Worm (Caenorhabditis elegans) whole organism, young adult: ENCODE results near the gene irld-36.

Experiments used
- B0019.2 ChIP-seq: fragments of 200-800 bp; sonication (Bioruptor generic); conservative IDR thresholded peaks from 2 replicates; pipeline ENCODE4 v1.3.6; 2022; ENCODE audit warnings: missing genetic modification reagents, missing genetic modification characterization, missing compliant biosample characterization
- B0035.1 ChIP-seq: sonication (generic microtip); optimal IDR thresholded peaks from 2 replicates; lab custom pipeline; 2016; ENCODE audit warnings: missing genetic modification characterization, mild to moderate bottlenecking, missing compliant biosample characterization, missing genotype, missing genetic modification reagents
- D2030.7 ChIP-seq: fragments of 200-800 bp; sonication (Bioruptor generic); IDR thresholded peaks from 2 replicates; pipeline ENCODE4 v1.3.6; 2022; ENCODE audit warnings: missing genetic modification reagents, missing genetic modification characterization, missing compliant biosample characterization
- F33H1.4 ChIP-seq: fragments of 200-800 bp; sonication (Bioruptor generic); IDR thresholded peaks from 2 replicates; pipeline ENCODE4 v1.3.6; 2022; ENCODE audit warnings: missing genetic modification reagents, missing genetic modification characterization, missing compliant biosample characterization
- F39B2.1 ChIP-seq: fragments of 200-800 bp; sonication (Bioruptor generic); IDR thresholded peaks from 2 replicates; pipeline ENCODE4 v1.3.6; 2022; ENCODE audit warnings: missing genetic modification reagents, missing genetic modification characterization, missing compliant biosample characterization
- F52B5.7 ChIP-seq: sonication (generic microtip); optimal IDR thresholded peaks from 2 replicates; lab custom pipeline; 2016; ENCODE audit warnings: mild to moderate bottlenecking, missing genetic modification characterization, missing compliant biosample characterization
- F55B11.4 ChIP-seq: sonication (generic microtip); optimal IDR thresholded peaks from 2 replicates; lab custom pipeline; 2016; ENCODE audit warnings: missing compliant biosample characterization, missing genetic modification characterization, borderline replicate concordance; ENCODE audit not compliant: insufficient read depth
- F57A8.1 ChIP-seq: fragments of 200-800 bp; sonication (Bioruptor generic); optimal IDR thresholded peaks from 2 replicates; lab custom pipeline; 2018; ENCODE audit warnings: mild to moderate bottlenecking, missing genetic modification characterization, moderate library complexity, missing compliant biosample characterization
- F57C9.4 ChIP-seq: sonication (generic microtip); optimal IDR thresholded peaks from 2 replicates; lab custom pipeline; 2017; ENCODE audit warnings: mild to moderate bottlenecking, missing genetic modification characterization, missing compliant biosample characterization
- T07F8.4 ChIP-seq: sonication (generic microtip); optimal IDR thresholded peaks from 2 replicates; lab custom pipeline; 2016; ENCODE audit warnings: mild to moderate bottlenecking, missing genetic modification characterization, moderate library complexity, missing compliant biosample characterization
- Y53G8AR.9 ChIP-seq: fragments of 200-800 bp; sonication (Bioruptor generic); conservative IDR thresholded peaks from 2 replicates; pipeline ENCODE4 v1.3.6; 2022; ENCODE audit warnings: missing genetic modification reagents, missing genetic modification characterization, missing compliant biosample characterization
- ZK185.1 ChIP-seq: sonication (generic microtip); optimal IDR thresholded peaks from 2 replicates; lab custom pipeline; 2016; ENCODE audit warnings: mild to moderate bottlenecking, missing genetic modification characterization, missing compliant biosample characterization; ENCODE audit not compliant: poor library complexity, severe bottlenecking
- ama-1 ChIP-seq, 3 experiments: fragments of 150-350 bp in 1 of 3; sonication (generic microtip) in 2 of 3; optimal IDR thresholded peaks; 2 replicates each; lab custom pipeline; 2014 to 2018; ENCODE audit warnings: missing biosample characterization in 2 of 3, missing genetic modification characterization in 2 of 3, missing genetic modification reagents in 2 of 3
- ccch-3 ChIP-seq: fragments of 200-800 bp; sonication (Bioruptor generic); optimal IDR thresholded peaks from 2 replicates; lab custom pipeline; 2018; ENCODE audit warnings: mild to moderate bottlenecking, missing genetic modification characterization, missing compliant biosample characterization
- chd-7 ChIP-seq: sonication (generic microtip); optimal IDR thresholded peaks from 2 replicates; lab custom pipeline; 2016; ENCODE audit warnings: mild to moderate bottlenecking, missing genetic modification characterization, moderate library complexity, missing compliant biosample characterization
- dox-1 ChIP-seq: fragments of 200-800 bp; sonication (Bioruptor generic); IDR thresholded peaks from 2 replicates; pipeline ENCODE4 v1.3.6; 2022; ENCODE audit warnings: missing genetic modification reagents, missing genetic modification characterization, missing compliant biosample characterization
- ets-4 ChIP-seq: fragments of 200-800 bp; sonication (Bioruptor generic); optimal IDR thresholded peaks from 2 replicates; lab custom pipeline; 2018; ENCODE audit warnings: mild to moderate bottlenecking, missing genetic modification characterization, missing compliant biosample characterization
- gei-17 ChIP-seq: fragments of 200-800 bp; sonication (Bioruptor generic); optimal IDR thresholded peaks from 2 replicates; lab custom pipeline; 2018; ENCODE audit warnings: mild to moderate bottlenecking, missing genetic modification characterization, missing compliant biosample characterization
- hlh-12 ChIP-seq: sonication (generic microtip); optimal IDR thresholded peaks from 2 replicates; lab custom pipeline; 2016; ENCODE audit warnings: missing genetic modification characterization, missing compliant biosample characterization
- hmg-1.2 ChIP-seq: fragments of 200-800 bp; sonication (Bioruptor generic); IDR thresholded peaks from 2 replicates; pipeline ENCODE4 v1.3.6; 2022; ENCODE audit warnings: missing genetic modification reagents, missing genetic modification characterization, missing compliant biosample characterization
- hrde-1 ChIP-seq: sonication (generic microtip); optimal IDR thresholded peaks from 2 replicates; lab custom pipeline; 2016; ENCODE audit warnings: missing genetic modification characterization, mild to moderate bottlenecking, missing compliant biosample characterization, moderate library complexity, missing genotype, missing genetic modification reagents, borderline replicate concordance
- let-526 ChIP-seq: fragments of 200-800 bp; sonication (Bioruptor generic); IDR thresholded peaks from 2 replicates; pipeline ENCODE4 v1.3.6; 2022; ENCODE audit warnings: missing genetic modification reagents, missing genetic modification characterization, missing compliant biosample characterization
- mcd-1 ChIP-seq: fragments of 200-800 bp; sonication (Bioruptor generic); IDR thresholded peaks from 2 replicates; pipeline ENCODE4 v1.3.6; 2022; ENCODE audit warnings: missing genetic modification reagents, missing genetic modification characterization, missing compliant biosample characterization
- mel-28 ChIP-seq: sonication (generic microtip); optimal IDR thresholded peaks from 2 replicates; lab custom pipeline; 2016; ENCODE audit warnings: borderline replicate concordance, mild to moderate bottlenecking, missing genetic modification characterization, missing compliant biosample characterization
- nhr-80 ChIP-seq: sonication (generic microtip); optimal IDR thresholded peaks from 2 replicates; lab custom pipeline; 2016; ENCODE audit warnings: missing genetic modification characterization, missing compliant biosample characterization
- sdz-38 ChIP-seq: sonication (generic microtip); optimal IDR thresholded peaks from 2 replicates; lab custom pipeline; 2016; ENCODE audit warnings: missing genotype, missing genetic modification characterization, missing compliant biosample characterization
- snpc-1.1 ChIP-seq: sonication (generic microtip); optimal IDR thresholded peaks from 2 replicates; lab custom pipeline; 2017; ENCODE audit warnings: missing genetic modification characterization, mild to moderate bottlenecking, missing compliant biosample characterization, antibody characterized with exemption, moderate library complexity, missing genotype, missing genetic modification reagents; ENCODE audit not compliant: insufficient read depth
- snpc-3.4 ChIP-seq: sonication (generic microtip); optimal IDR thresholded peaks from 2 replicates; lab custom pipeline; 2017; ENCODE audit warnings: missing genetic modification characterization, mild to moderate bottlenecking, missing compliant biosample characterization, antibody characterized with exemption, moderate library complexity, missing genotype, missing genetic modification reagents
- ztf-26 ChIP-seq: sonication (generic microtip); optimal IDR thresholded peaks from 2 replicates; lab custom pipeline; 2017; ENCODE audit warnings: missing genetic modification characterization, missing compliant biosample characterization

Gene irld-36

DNA sequence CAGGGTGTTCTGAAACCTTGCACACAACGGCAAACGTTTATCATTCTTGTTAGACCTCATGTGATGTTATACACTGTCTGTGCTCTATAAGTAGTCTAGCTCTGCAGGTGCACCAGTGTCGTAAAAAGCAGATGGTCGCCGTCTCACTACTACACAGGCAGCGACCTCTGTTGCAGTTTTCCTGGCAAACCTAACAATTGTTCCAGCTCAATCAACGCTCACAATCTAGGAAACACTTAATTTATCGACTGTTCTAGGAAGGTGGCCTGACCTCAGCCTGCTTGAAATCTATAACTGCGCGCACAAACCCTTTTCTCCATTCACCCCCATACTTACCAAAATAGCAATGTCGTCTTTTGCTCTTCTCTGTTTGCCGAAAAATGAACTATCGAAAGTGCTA is 45.1 kb downstream of the irld-36 start, which contains the start of gene fbxb-11:
Gene fbxb-11, plus strand, starts transcription at position 301 of the 400 bp plus-strand sequence.
- TF ChIP-seq let-526 (no peak), Y53G8AR.9 (no peak), F57C9.4 (tag; lab: Kevin White, UChicago) (no peak), F33H1.4 (no peak), ZK185.1 (tag; lab: Kevin White, UChicago) (no peak), F57A8.1 (GFP tag; lab: Kevin White, UChicago) (no peak)

DNA sequence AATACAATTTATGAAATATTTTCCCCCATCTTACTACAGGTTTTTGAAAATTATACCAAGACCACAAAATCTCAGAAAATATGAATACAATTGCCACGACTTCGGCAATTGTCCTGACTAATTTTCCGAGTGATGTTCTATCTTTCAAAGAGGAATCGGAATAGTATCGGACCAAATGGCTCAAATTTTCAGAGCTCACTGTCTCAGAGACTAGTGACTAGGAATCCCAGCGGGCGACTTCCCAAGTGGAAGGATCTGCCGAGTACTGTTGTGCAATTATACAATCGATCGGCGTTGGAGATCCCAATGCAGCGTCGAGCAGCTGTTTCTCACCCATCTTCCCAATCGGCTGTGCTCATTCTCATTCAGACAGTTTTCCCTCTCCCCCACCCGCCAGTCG is 46.6 kb downstream of the irld-36 start, which contains the start of gene F45C12.17:
Gene F45C12.17, plus strand, starts transcription at position 377 of the 400 bp plus-strand sequence.
- no peak for TF ChIP-seq snpc-3.4
- TF ChIP-seq mel-28 = no peak
- TF ChIP-seq B0035.1 (tag; lab: Kevin White, UChicago) = no peak

DNA sequence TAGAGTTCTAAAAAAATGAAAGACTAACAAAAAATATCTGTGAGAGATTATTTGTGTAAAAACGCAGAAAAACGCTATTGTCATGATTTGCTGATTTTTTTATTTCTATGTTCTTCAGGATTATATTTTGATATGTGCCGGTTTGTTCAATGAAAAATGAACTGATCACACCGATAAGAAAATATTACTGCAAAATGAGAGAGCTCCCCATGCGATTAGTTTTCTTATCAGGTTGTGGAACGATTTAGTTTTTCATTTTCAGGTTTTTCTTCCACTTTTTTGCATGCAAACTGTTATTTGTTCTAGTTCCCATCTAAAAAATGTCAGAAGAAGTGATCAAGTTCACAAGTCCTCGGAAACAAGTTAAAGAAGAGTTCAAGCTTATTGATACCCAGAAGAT is 49.1 kb downstream of the irld-36 start, which contains the start of gene btb-9:
Gene btb-9, plus strand, starts transcription at position 254 of the 400 bp plus-strand sequence.
- peak; percentile 30; the same call in 1 of the 2 replicates for TF ChIP-seq hmg-1.2 (GFP tag; lab: Robert Waterston, UW)
- TF ChIP-seq nhr-80 (tag; lab: Kevin White, UChicago) = peak; percentile 83
- no peak for TF ChIP-seq D2030.7
- peak; percentile 37; the same call in 1 of the 2 replicates for TF ChIP-seq dox-1 (GFP tag; lab: Robert Waterston, UW)
- TF ChIP-seq, all 124 proteins: peak for 3

DNA sequence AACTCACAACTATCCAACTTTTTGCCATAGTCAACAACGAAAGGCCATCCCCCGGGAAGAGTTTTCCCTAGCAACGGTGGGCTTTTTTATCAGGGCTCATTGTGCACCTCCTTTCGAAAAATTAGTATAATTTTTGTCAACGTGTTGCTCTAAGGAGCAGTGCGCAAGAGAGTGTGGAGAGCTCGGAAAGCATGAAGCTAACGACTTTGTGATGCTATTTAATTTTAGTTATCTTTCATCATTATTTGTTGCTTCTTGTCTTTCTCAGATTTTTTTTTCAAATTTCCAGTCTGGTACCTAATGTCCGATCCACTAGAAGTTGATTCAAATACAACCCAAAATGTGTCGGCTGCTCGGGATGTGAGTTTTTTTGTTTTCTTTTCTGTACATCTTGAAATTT is 50.9 kb downstream of the irld-36 start, which contains the start of gene ceh-81:
Gene ceh-81, plus strand, starts transcription at position 301 of the 400 bp plus-strand sequence.
- TF ChIP-seq snpc-1.1 (tag; lab: Kevin White, UChicago) = no peak
- TF ChIP-seq ccch-3 (GFP tag; lab: Kevin White, UChicago) = no peak
- no peak for TF ChIP-seq ztf-26 (tag; lab: Kevin White, UChicago)
- no peak for TF ChIP-seq Y53G8AR.9
- no peak for TF ChIP-seq nhr-80 (tag; lab: Kevin White, UChicago)
- TF ChIP-seq T07F8.4 (tag; lab: Kevin White, UChicago) = no peak
- TF ChIP-seq F52B5.7 (tag; lab: Kevin White, UChicago) = no peak
- no peak for TF ChIP-seq mcd-1
- TF ChIP-seq gei-17 (GFP tag; lab: Kevin White, UChicago) = no peak
- TF ChIP-seq ama-1 (optimal IDR thresholded peaks at IDR 0.05; lab: Kevin White, UChicago) = no peak
- no peak for TF ChIP-seq ama-1 (GFP tag; optimal IDR thresholded peaks at IDR 0.05; lab: Kevin White, UChicago)
- TF ChIP-seq B0019.2 (GFP tag; lab: Robert Waterston, UW) = no peak
- TF ChIP-seq F55B11.4 = no peak
- TF ChIP-seq hrde-1 (tag; lab: Kevin White, UChicago) = no peak
- no peak for TF ChIP-seq F39B2.1 (GFP tag; lab: Robert Waterston, UW)
- TF ChIP-seq ets-4 = no peak
- TF ChIP-seq sdz-38 (tag; lab: Kevin White, UChicago) = no peak
- TF ChIP-seq hlh-12 (tag; lab: Kevin White, UChicago) = no peak
- TF ChIP-seq chd-7 (tag; lab: Kevin White, UChicago) = no peak
- TF ChIP-seq mel-28 = no peak
